Worm (Caenorhabditis elegans) whole organism, young adult: ENCODE measurements around the gene bcf-1.

Experiments
- B0261.1 ChIP-seq: sonication (generic microtip); optimal IDR thresholded peaks from 2 replicates; lab custom pipeline; 2016; ENCODE audit warnings: mild to moderate bottlenecking, missing genetic modification characterization, moderate library complexity, missing compliant biosample characterization
- T26A5.8 ChIP-seq: sonication (generic microtip); optimal IDR thresholded peaks from 2 replicates; lab custom pipeline; 2016; ENCODE audit warnings: missing genetic modification characterization, missing compliant biosample characterization
- ama-1 ChIP-seq, 3 experiments: fragments of 150-350 bp in 1 of 3; sonication (generic microtip) in 2 of 3; optimal IDR thresholded peaks; 2 replicates each; lab custom pipeline; 2014 to 2018; ENCODE audit warnings: missing biosample characterization in 2 of 3, missing genetic modification characterization in 2 of 3, missing genetic modification reagents in 2 of 3
- aptf-2 ChIP-seq: fragments of 200-800 bp; sonication (Bioruptor generic); conservative IDR thresholded peaks from 2 replicates; pipeline ENCODE4 v1.3.6; 2022; ENCODE audit warnings: missing genetic modification reagents, missing genetic modification characterization, missing compliant biosample characterization
- ceh-27 ChIP-seq: fragments of 200-800 bp; sonication (Bioruptor generic); optimal IDR thresholded peaks from 2 replicates; lab custom pipeline; 2018; ENCODE audit warnings: mild to moderate bottlenecking, missing genetic modification characterization, moderate library complexity, missing compliant biosample characterization
- efl-1 ChIP-seq: fragments of 150-350 bp; optimal IDR thresholded peaks from 2 replicates; lab custom pipeline; 2014; ENCODE audit warnings: missing biosample characterization, missing genetic modification reagents, missing genetic modification characterization
- pbrm-1 ChIP-seq: fragments of 200-800 bp; sonication (Bioruptor generic); IDR thresholded peaks from 2 replicates; pipeline ENCODE4 v1.3.6; 2022; ENCODE audit warnings: missing genetic modification reagents, missing genetic modification characterization, missing compliant biosample characterization
- sea-2 ChIP-seq: fragments of 200-800 bp; sonication (Bioruptor generic); IDR thresholded peaks from 2 replicates; pipeline ENCODE4 v1.3.6; 2022; ENCODE audit warnings: missing genetic modification characterization, missing compliant biosample characterization
- snpc-4 ChIP-seq, 5 experiments: fragments of 150-350 bp in 1 of 5; sonication (generic microtip) in 4 of 5; optimal IDR thresholded peaks; 2 replicates each; lab custom pipeline; 2014 to 2018; ENCODE audit warnings: missing genetic modification characterization in 5 of 5, missing biosample characterization in 3 of 5, antibody characterized with exemption in 2 of 5, mild to moderate bottlenecking in 2 of 5, missing compliant biosample characterization in 2 of 5, missing genotype in 2 of 5, moderate library complexity in 2 of 5, missing genetic modification reagents in 1 of 5
- unc-62 ChIP-seq: fragments of 150-350 bp; optimal IDR thresholded peaks from 2 replicates; lab custom pipeline; 2014; ENCODE audit warnings: missing biosample characterization, missing genetic modification reagents, missing genetic modification characterization
- ztf-18 ChIP-seq: sonication (generic microtip); optimal IDR thresholded peaks from 2 replicates; lab custom pipeline; 2016; ENCODE audit warnings: missing genotype, mild to moderate bottlenecking, missing genetic modification characterization, missing compliant biosample characterization
- ztf-25 ChIP-seq: fragments of 200-800 bp; sonication (Bioruptor generic); IDR thresholded peaks from 2 replicates; pipeline ENCODE4 v1.3.6; 2022; ENCODE audit warnings: missing genetic modification reagents, missing genetic modification characterization, missing compliant biosample characterization
- ztf-3 ChIP-seq: fragments of 200-800 bp; sonication (Bioruptor generic); optimal IDR thresholded peaks from 2 replicates; lab custom pipeline; 2018; ENCODE audit warnings: mild to moderate bottlenecking, missing genetic modification characterization, missing compliant biosample characterization

DNA sequence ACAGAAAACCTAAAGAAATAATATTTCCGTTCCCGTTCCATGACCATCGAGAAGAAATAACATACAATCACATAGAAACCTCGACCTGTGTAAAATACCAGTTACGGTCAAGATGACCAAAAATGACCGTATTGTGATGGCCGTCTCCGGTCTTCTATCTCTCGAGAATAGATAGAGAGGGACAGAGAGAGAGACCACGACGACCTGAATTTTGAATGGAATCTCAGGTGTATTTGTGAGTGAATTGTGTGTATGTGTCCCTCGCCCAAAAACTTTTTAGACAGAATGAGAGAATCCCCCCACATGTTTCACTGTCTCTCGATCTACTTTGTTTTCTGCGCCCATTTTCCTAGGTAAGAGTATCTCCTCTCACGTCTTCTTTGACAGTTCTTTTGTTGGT lies 53.8 kb downstream of the bcf-1 start:
- TF ChIP-seq ama-1 (optimal IDR thresholded peaks at IDR 0.05; lab: Kevin White, UChicago) (no peak), ama-1 (GFP tag; optimal IDR thresholded peaks at IDR 0.05; lab: Kevin White, UChicago) (no peak), ztf-3 (GFP tag; lab: Kevin White, UChicago) (no peak), sea-2 (GFP tag; lab: Robert Waterston, UW) (no peak), unc-62 (no peak), B0261.1 (tag; lab: Kevin White, UChicago) (no peak), ztf-18 (no peak), ztf-25 (GFP tag; lab: Robert Waterston, UW) (no peak), pbrm-1 (GFP tag; lab: Robert Waterston, UW) (no peak), snpc-4 (GFP tag; optimal IDR thresholded peaks at IDR 0.05; lab: Kevin White, UChicago) (no peak), snpc-4 (tag; optimal IDR thresholded peaks at IDR 0.05; lab: Kevin White, UChicago) (no peak), ceh-27 (no peak), efl-1 (no peak), T26A5.8 (tag; lab: Kevin White, UChicago) (no peak), aptf-2 (no peak)
